Fruit fly (Drosophila melanogaster) whole organism, prepupa: Measurements from ENCODE around the gene Nlp.
A peak's percentile ranks its signal among the peaks of the same experiment; 100 is the strongest.

Source experiments
- Blimp-1 ChIP-seq: fragments of 200-800 bp; sonication (Bioruptor generic); optimal IDR thresholded peaks from 3 replicates; lab custom pipeline; 2017; ENCODE audit warnings: missing biosample characterization, missing genetic modification characterization, mild to moderate bottlenecking, moderate library complexity, missing genetic modification reagents
- CG10631 ChIP-seq: fragments of 200-800 bp; sonication (Bioruptor generic); optimal IDR thresholded peaks from 2 replicates; lab custom pipeline; 2016; ENCODE audit warnings: missing biosample characterization, missing genetic modification characterization
- CG10669 ChIP-seq: fragments of 200-800 bp; sonication (Bioruptor generic); optimal IDR thresholded peaks from 3 replicates; lab custom pipeline; 2018; ENCODE audit warnings: missing biosample characterization, mild to moderate bottlenecking, missing genetic modification characterization, moderate library complexity
- CG11294 ChIP-seq: fragments of 200-800 bp; sonication (Bioruptor generic); IDR thresholded peaks from 2 replicates; pipeline ENCODE4 v1.3.6; 2022; ENCODE audit warnings: missing biosample characterization, missing genetic modification characterization
- CG11762 ChIP-seq: fragments of 200-800 bp; sonication (Bioruptor generic); optimal IDR thresholded peaks from 3 replicates; lab custom pipeline; 2016; ENCODE audit warnings: missing biosample characterization, missing genetic modification characterization; ENCODE audit not compliant: insufficient read depth
- CG15336 ChIP-seq: fragments of 200-800 bp; sonication (Bioruptor generic); IDR thresholded peaks from 2 replicates; pipeline ENCODE4 v1.3.6; 2022; ENCODE audit warnings: missing biosample characterization, missing genetic modification characterization
- CG1621 ChIP-seq: fragments of 200-800 bp; sonication (Bioruptor generic); optimal IDR thresholded peaks from 3 replicates; lab custom pipeline; 2018; ENCODE audit warnings: missing biosample characterization, mild to moderate bottlenecking, missing genetic modification characterization
- CG16779 ChIP-seq: fragments of 200-800 bp; sonication (Bioruptor generic); optimal IDR thresholded peaks from 3 replicates; lab custom pipeline; 2017; ENCODE audit warnings: missing biosample characterization, mild to moderate bottlenecking, missing genetic modification characterization
- CG31627 ChIP-seq: fragments of 200-800 bp; sonication (Bioruptor generic); optimal IDR thresholded peaks from 3 replicates; lab custom pipeline; 2016; ENCODE audit warnings: missing biosample characterization, missing genetic modification characterization
- CG32006 ChIP-seq: fragments of 200-800 bp; sonication (Bioruptor generic); optimal IDR thresholded peaks from 3 replicates; lab custom pipeline; 2017; ENCODE audit warnings: missing biosample characterization, mild to moderate bottlenecking, missing genetic modification characterization
- CG34406 ChIP-seq: fragments of 200-800 bp; sonication (Bioruptor generic); optimal IDR thresholded peaks from 3 replicates; lab custom pipeline; 2016; ENCODE audit warnings: missing biosample characterization, missing genetic modification characterization
- CG3919 ChIP-seq: fragments of 200-800 bp; sonication (Bioruptor generic); optimal IDR thresholded peaks from 3 replicates; lab custom pipeline; 2016; ENCODE audit warnings: missing biosample characterization, missing genetic modification characterization
- CG4318 ChIP-seq: fragments of 200-800 bp; sonication (Bioruptor generic); optimal IDR thresholded peaks from 3 replicates; lab custom pipeline; 2017; ENCODE audit warnings: missing biosample characterization, mild to moderate bottlenecking, missing genetic modification characterization
- CG6163 ChIP-seq: fragments of 200-800 bp; sonication (Bioruptor generic); IDR thresholded peaks from 3 replicates; pipeline ENCODE4 v1.3.6; 2022; ENCODE audit warnings: missing biosample characterization, missing genetic modification characterization
- CG6276 ChIP-seq: fragments of 200-800 bp; sonication (Bioruptor generic); optimal IDR thresholded peaks from 2 replicates; lab custom pipeline; 2017; ENCODE audit warnings: missing biosample characterization, mild to moderate bottlenecking, missing genetic modification characterization
- CG6808 ChIP-seq: fragments of 200-800 bp; sonication (Bioruptor generic); optimal IDR thresholded peaks from 3 replicates; lab custom pipeline; 2017; ENCODE audit warnings: missing biosample characterization, missing genetic modification characterization, mild to moderate bottlenecking, moderate library complexity, missing genetic modification reagents
- CG6854 ChIP-seq: fragments of 200-800 bp; sonication (Bioruptor generic); optimal IDR thresholded peaks from 2 replicates; lab custom pipeline; 2017; ENCODE audit warnings: missing biosample characterization, mild to moderate bottlenecking, missing genetic modification characterization
- CG7368 ChIP-seq: fragments of 200-800 bp; sonication (Bioruptor generic); optimal IDR thresholded peaks from 3 replicates; lab custom pipeline; 2016; ENCODE audit warnings: missing biosample characterization, missing genetic modification characterization
- CG8119 ChIP-seq: fragments of 200-800 bp; sonication (Bioruptor generic); IDR thresholded peaks from 3 replicates; pipeline ENCODE4 v1.3.6; 2022; ENCODE audit warnings: missing biosample characterization, missing genetic modification characterization
- CG8319 ChIP-seq: fragments of 200-800 bp; sonication (Bioruptor generic); optimal IDR thresholded peaks from 3 replicates; lab custom pipeline; 2016; ENCODE audit warnings: missing biosample characterization, missing genetic modification characterization
- CG8632 ChIP-seq: fragments of 200-800 bp; sonication (Bioruptor generic); optimal IDR thresholded peaks from 3 replicates; lab custom pipeline; 2016; ENCODE audit warnings: missing biosample characterization, missing genetic modification characterization
- CG9139 ChIP-seq: fragments of 200-800 bp; sonication (Bioruptor generic); optimal IDR thresholded peaks from 3 replicates; lab custom pipeline; 2017; ENCODE audit warnings: missing biosample characterization, mild to moderate bottlenecking, missing genetic modification characterization
- Eip75B ChIP-seq: fragments of 200-800 bp; sonication (Bioruptor generic); optimal IDR thresholded peaks from 3 replicates; lab custom pipeline; 2016; ENCODE audit warnings: missing biosample characterization, missing genetic modification characterization
- Eip78C ChIP-seq: fragments of 200-800 bp; sonication (Bioruptor generic); peaks from one replicate; lab custom pipeline; 2016; ENCODE audit warnings: missing biosample characterization, missing genetic modification characterization
- Ets21C ChIP-seq: fragments of 200-800 bp; sonication (Bioruptor generic); optimal IDR thresholded peaks from 3 replicates; lab custom pipeline; 2016; ENCODE audit warnings: missing biosample characterization, missing genetic modification characterization
- Ets96B ChIP-seq: fragments of 200-800 bp; optimal IDR thresholded peaks from 2 replicates; lab custom pipeline; 2019; ENCODE audit warnings: missing biosample characterization, mild to moderate bottlenecking, missing genetic modification characterization, moderate library complexity
- Hr38 ChIP-seq: sonication (Bioruptor generic); optimal IDR thresholded peaks from 2 replicates; lab custom pipeline; 2016; ENCODE audit warnings: missing biosample characterization, missing genetic modification characterization
- Hr4 ChIP-seq: fragments of 200-800 bp; sonication (Bioruptor generic); optimal IDR thresholded peaks from 3 replicates; lab custom pipeline; 2016; ENCODE audit warnings: missing biosample characterization, missing genetic modification characterization
- Lpt ChIP-seq: fragments of 200-800 bp; sonication (Bioruptor generic); optimal IDR thresholded peaks from 3 replicates; lab custom pipeline; 2016; ENCODE audit warnings: missing biosample characterization, missing genetic modification characterization
- Met ChIP-seq: fragments of 200-800 bp; sonication (Bioruptor generic); optimal IDR thresholded peaks from 3 replicates; lab custom pipeline; 2016; ENCODE audit warnings: missing biosample characterization, missing genetic modification characterization
- Smox ChIP-seq: fragments of 200-800 bp; sonication (Bioruptor generic); optimal IDR thresholded peaks from 3 replicates; lab custom pipeline; 2016; ENCODE audit warnings: missing biosample characterization, missing genetic modification characterization
- Sox102F ChIP-seq: fragments of 200-800 bp; sonication (Bioruptor generic); optimal IDR thresholded peaks from 2 replicates; lab custom pipeline; 2016; ENCODE audit warnings: missing biosample characterization, mild to moderate bottlenecking, missing genetic modification characterization
- Sox14 ChIP-seq: fragments of 200-800 bp; sonication (Bioruptor generic); optimal IDR thresholded peaks from 3 replicates; lab custom pipeline; 2016; ENCODE audit warnings: missing biosample characterization, missing genetic modification characterization
- acj6 ChIP-seq: fragments of 200-800 bp; sonication (Bioruptor generic); optimal IDR thresholded peaks from 3 replicates; lab custom pipeline; 2016; ENCODE audit warnings: missing biosample characterization, missing genetic modification characterization
- cyc ChIP-seq: fragments of 200-800 bp; sonication (Bioruptor generic); optimal IDR thresholded peaks from 3 replicates; lab custom pipeline; 2016; ENCODE audit warnings: missing biosample characterization, missing genetic modification characterization
- dac ChIP-seq: fragments of 200-800 bp; sonication (Bioruptor generic); optimal IDR thresholded peaks from 2 replicates; lab custom pipeline; 2017; ENCODE audit warnings: missing biosample characterization, mild to moderate bottlenecking, missing genetic modification characterization
- dsx ChIP-seq: fragments of 200-800 bp; optimal IDR thresholded peaks from 3 replicates; lab custom pipeline; 2019; ENCODE audit warnings: missing biosample characterization, mild to moderate bottlenecking, missing genetic modification characterization, moderate library complexity; ENCODE audit not compliant: poor library complexity, severe bottlenecking
- eg ChIP-seq: fragments of 200-800 bp; sonication (Bioruptor generic); IDR thresholded peaks from 3 replicates; pipeline ENCODE4 v1.3.6; 2022; ENCODE audit warnings: missing biosample characterization, missing genetic modification characterization
- esn ChIP-seq: fragments of 200-800 bp; sonication (Bioruptor generic); optimal IDR thresholded peaks from 2 replicates; lab custom pipeline; 2016; ENCODE audit warnings: missing biosample characterization, mild to moderate bottlenecking, missing genetic modification characterization, moderate library complexity
- fd59A ChIP-seq: fragments of 200-800 bp; sonication (Bioruptor generic); optimal IDR thresholded peaks from 2 replicates; lab custom pipeline; 2017; ENCODE audit warnings: missing biosample characterization, mild to moderate bottlenecking, missing genetic modification characterization, missing genetic modification reagents
- fd85E ChIP-seq: fragments of 200-800 bp; sonication (Bioruptor generic); optimal IDR thresholded peaks from 3 replicates; lab custom pipeline; 2016; ENCODE audit warnings: missing biosample characterization, missing genetic modification characterization
- fkh ChIP-seq: fragments of 200-800 bp; sonication (Bioruptor generic); optimal IDR thresholded peaks from 3 replicates; lab custom pipeline; 2017; ENCODE audit warnings: missing biosample characterization, mild to moderate bottlenecking, missing genetic modification characterization, moderate library complexity
- net ChIP-seq: fragments of 200-800 bp; sonication (Bioruptor generic); optimal IDR thresholded peaks from 3 replicates; lab custom pipeline; 2016; ENCODE audit warnings: missing biosample characterization, missing genetic modification characterization
- pdm3 ChIP-seq: fragments of 200-800 bp; sonication (Bioruptor generic); optimal IDR thresholded peaks from 3 replicates; lab custom pipeline; 2016; ENCODE audit warnings: missing biosample characterization, missing genetic modification characterization
- spab ChIP-seq: fragments of 200-800 bp; sonication (Bioruptor generic); optimal IDR thresholded peaks from 2 replicates; lab custom pipeline; 2017; ENCODE audit warnings: missing biosample characterization, mild to moderate bottlenecking, missing genetic modification characterization, missing genetic modification reagents
- ss ChIP-seq, 2 experiments: fragments of 200-800 bp; sonication (Bioruptor generic); optimal IDR thresholded peaks; 2 replicates in 1 of 2; 3 replicates in 1 of 2; lab custom pipeline; 2017 to 2018; ENCODE audit warnings: mild to moderate bottlenecking in 2 of 2, missing biosample characterization in 2 of 2, missing genetic modification characterization in 2 of 2, moderate library complexity in 1 of 2
- svp ChIP-seq: fragments of 200-800 bp; sonication (Bioruptor generic); peaks from one replicate; lab custom pipeline; 2016; ENCODE audit warnings: missing biosample characterization, missing genetic modification characterization
- topi ChIP-seq: fragments of 200-800 bp; sonication (Bioruptor generic); optimal IDR thresholded peaks from 3 replicates; lab custom pipeline; 2016; ENCODE audit warnings: missing biosample characterization, missing genetic modification characterization
- vri ChIP-seq: fragments of 200-800 bp; sonication (Bioruptor generic); optimal IDR thresholded peaks from 3 replicates; lab custom pipeline; 2016; ENCODE audit warnings: missing biosample characterization, mild to moderate bottlenecking, missing genetic modification characterization

The Nlp gene

DNA sequence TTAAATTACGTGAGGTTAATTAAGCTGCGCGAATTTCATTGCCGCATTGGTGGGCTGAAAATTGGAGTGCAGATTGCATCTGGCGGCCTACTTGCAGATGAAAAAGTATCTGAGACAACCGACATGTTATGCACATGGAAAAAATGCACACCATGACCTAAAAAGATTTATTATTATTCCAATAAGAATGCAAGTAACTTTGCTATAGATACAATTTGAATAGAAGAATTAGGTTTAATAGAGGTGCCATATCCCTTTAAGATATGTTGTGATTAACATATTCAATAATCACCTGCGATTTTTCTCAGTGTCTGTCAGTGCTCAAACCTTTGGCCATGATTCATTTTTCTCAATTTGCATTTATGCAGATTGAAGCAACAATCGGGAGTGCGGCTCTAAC is 23.1 kb upstream of the Nlp start (continued):
- peak; percentile 16 for TF ChIP-seq CG6276 (GFP tag; lab: Kevin White, UChicago)
- peak; percentile 49 for TF ChIP-seq Sox102F (GFP tag; lab: Kevin White, UChicago)
- peak; percentile 48 for TF ChIP-seq CG32006 (GFP tag; lab: Kevin White, UChicago)
- TF ChIP-seq Eip78C (GFP tag; lab: Kevin White, UChicago) = peak; percentile 77
- no peak for TF ChIP-seq CG7368 (GFP tag; lab: Kevin White, UChicago)
- TF ChIP-seq spab (GFP tag; lab: Kevin White, UChicago) = no peak
- no peak for TF ChIP-seq ss (GFP tag; optimal IDR thresholded peaks at IDR 0.05; lab: Kevin White, UChicago)

DNA sequence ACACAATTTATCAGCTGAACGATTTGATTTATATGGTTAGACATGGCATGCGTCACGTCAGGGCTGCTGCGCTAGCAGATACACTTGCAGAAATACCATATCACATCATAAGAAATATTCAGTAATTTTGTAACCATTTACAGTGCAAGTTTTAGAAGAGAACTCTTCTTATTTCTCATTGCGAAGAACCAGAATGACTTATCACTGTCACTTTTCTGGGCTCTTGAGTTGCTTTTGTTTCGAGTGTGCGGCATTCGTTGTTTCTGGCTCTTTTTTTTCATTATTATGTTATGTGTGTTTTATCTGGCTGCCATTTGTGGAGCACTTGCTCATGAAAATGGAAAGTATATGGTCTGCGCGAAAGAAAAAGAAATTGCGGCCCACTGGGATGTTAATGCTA is 22.6 kb upstream of the Nlp start:
- peak; percentile 73 for TF ChIP-seq dac (GFP tag; lab: Kevin White, UChicago)
- no peak for TF ChIP-seq fd59A (GFP tag; lab: Kevin White, UChicago)
- TF ChIP-seq eg (GFP tag; lab: Robert Waterston, UW) = peak; percentile 89
- peak; percentile 24 for TF ChIP-seq CG10631
- TF ChIP-seq CG10669 (GFP tag; lab: Kevin White, UChicago) = no peak
- TF ChIP-seq CG6163 (GFP tag; lab: Robert Waterston, UW) = peak; percentile 84
- no peak for TF ChIP-seq CG11762 (GFP tag; lab: Kevin White, UChicago)
- no peak for TF ChIP-seq spab (GFP tag; lab: Kevin White, UChicago)
- no peak for TF ChIP-seq CG6808 (GFP tag; lab: Kevin White, UChicago)
- TF ChIP-seq esn = no peak
- TF ChIP-seq acj6 (GFP tag; lab: Kevin White, UChicago) = peak; percentile 44
- no peak for TF ChIP-seq Ets96B
- peak; percentile 39 for TF ChIP-seq Lpt (GFP tag; lab: Kevin White, UChicago)
- no peak for TF ChIP-seq net (GFP tag; lab: Kevin White, UChicago)
- TF ChIP-seq CG8632 (GFP tag; lab: Kevin White, UChicago) = no peak
- no peak for TF ChIP-seq Sox102F (GFP tag; lab: Kevin White, UChicago)
- no peak for TF ChIP-seq CG8319 (GFP tag; lab: Kevin White, UChicago)
- no peak for TF ChIP-seq Hr38 (GFP tag; lab: Kevin White, UChicago)
- peak; percentile 6 for TF ChIP-seq Met
- TF ChIP-seq CG1621 (tag; lab: Kevin White, UChicago) = no peak
- TF ChIP-seq CG16779 (tag; lab: Kevin White, UChicago) = no peak
- TF ChIP-seq Blimp-1 (GFP tag; lab: Kevin White, UChicago) = no peak
- TF ChIP-seq CG7368 (GFP tag; lab: Kevin White, UChicago) = no peak
- TF ChIP-seq fd85E (GFP tag; lab: Kevin White, UChicago) = no peak
- no peak for TF ChIP-seq CG31627
- TF ChIP-seq CG6854 (GFP tag; lab: Kevin White, UChicago) = no peak
- TF ChIP-seq CG6276 (GFP tag; lab: Kevin White, UChicago) = peak; percentile 2
- TF ChIP-seq pdm3 (GFP tag; lab: Kevin White, UChicago) = peak; percentile 10
- no peak for TF ChIP-seq CG9139 (GFP tag; lab: Kevin White, UChicago)
- peak; percentile 23 for TF ChIP-seq Sox14 (GFP tag; lab: Kevin White, UChicago)
- TF ChIP-seq Ets21C (GFP tag; lab: Kevin White, UChicago) = no peak
- TF ChIP-seq cyc = no peak
- peak; percentile 74 for TF ChIP-seq CG4318 (GFP tag; lab: Kevin White, UChicago)
- TF ChIP-seq Smox (GFP tag; lab: Kevin White, UChicago) = no peak
- TF ChIP-seq topi = no peak
- TF ChIP-seq CG15336 (GFP tag; lab: Robert Waterston, UW) = peak; percentile 87
- TF ChIP-seq vri (GFP tag; lab: Kevin White, UChicago) = no peak
- no peak for TF ChIP-seq svp (GFP tag; lab: Kevin White, UChicago)
- TF ChIP-seq Eip78C (GFP tag; lab: Kevin White, UChicago) = peak; percentile 60
- TF ChIP-seq Eip75B (GFP tag; lab: Kevin White, UChicago) = no peak
- peak; percentile 89 for TF ChIP-seq Hr4
- peak; percentile 83 for TF ChIP-seq CG8119
- peak; percentile 67 for TF ChIP-seq CG11294 (GFP tag; lab: Robert Waterston, UW)
- TF ChIP-seq CG34406 (GFP tag; lab: Kevin White, UChicago) = no peak
- peak; percentile 30 for TF ChIP-seq CG3919 (GFP tag; lab: Kevin White, UChicago)
- no peak for TF ChIP-seq ss (GFP tag; optimal IDR thresholded peaks at IDR 0.05; lab: Kevin White, UChicago)
- TF ChIP-seq dsx = no peak
- TF ChIP-seq fkh (GFP tag; lab: Kevin White, UChicago) = no peak
